Fruit fly (Drosophila melanogaster) whole organism, wandering third instar larva: Measurements from ENCODE around the gene CG6083.
A peak's percentile ranks its signal among the peaks of the same experiment; 100 is the strongest.

Experiments
- CG32264 ChIP-seq: fragments of 200-800 bp; sonication (Bioruptor generic); optimal IDR thresholded peaks from 2 replicates; lab custom pipeline; 2016; ENCODE audit warnings: missing biosample characterization, missing genetic modification characterization
- CG9705 ChIP-seq: fragments of 200-800 bp; sonication (Bioruptor generic); optimal IDR thresholded peaks from 2 replicates; lab custom pipeline; 2018; ENCODE audit warnings: missing biosample characterization, mild to moderate bottlenecking, missing genetic modification characterization
- CrebA ChIP-seq: fragments of 200-800 bp; sonication (Bioruptor generic); optimal IDR thresholded peaks from 2 replicates; lab custom pipeline; 2016; ENCODE audit warnings: missing biosample characterization, mild to moderate bottlenecking, missing genetic modification characterization, borderline replicate concordance
- Dfd ChIP-seq: fragments of >200 bp; optimal IDR thresholded peaks from 2 replicates; lab custom pipeline; 2017; ENCODE audit warnings: missing biosample characterization, missing genetic modification characterization
- Dif ChIP-seq: fragments of 200-275, 200-300 bp; sonication (Bioruptor generic); optimal IDR thresholded peaks from 2 replicates; lab custom pipeline; 2018; ENCODE audit warnings: missing biosample characterization, missing genetic modification characterization; ENCODE audit not compliant: partially characterized antibody
- GATAd ChIP-seq: sonication (Bioruptor generic); optimal IDR thresholded peaks from 2 replicates; lab custom pipeline; 2016; ENCODE audit warnings: missing biosample characterization, missing genetic modification characterization
- HLH106 ChIP-seq: fragments of 200-800 bp; optimal IDR thresholded peaks from 3 replicates; lab custom pipeline; 2019; ENCODE audit warnings: missing biosample characterization, mild to moderate bottlenecking, missing genetic modification characterization, moderate library complexity
- Hnf4 ChIP-seq: fragments of 200-800 bp; sonication (Bioruptor generic); optimal IDR thresholded peaks from 2 replicates; lab custom pipeline; 2016; ENCODE audit warnings: missing biosample characterization, mild to moderate bottlenecking, missing genetic modification characterization
- Jra ChIP-seq: sonication (Bioruptor generic); optimal IDR thresholded peaks from 2 replicates; lab custom pipeline; 2016; ENCODE audit warnings: missing biosample characterization, missing genetic modification characterization
- Mio ChIP-seq: sonication (Bioruptor generic); optimal IDR thresholded peaks from 2 replicates; lab custom pipeline; 2016; ENCODE audit warnings: missing biosample characterization, missing genetic modification characterization
- Myc ChIP-seq: fragments of >200 bp; optimal IDR thresholded peaks from 2 replicates; lab custom pipeline; 2017
- N ChIP-seq: fragments of >200 bp; optimal IDR thresholded peaks from 2 replicates; lab custom pipeline; 2018; ENCODE audit warnings: missing biosample characterization, missing external identifiers, missing genetic modification characterization
- OdsH ChIP-seq: fragments of 200-800 bp; sonication (Bioruptor generic); optimal IDR thresholded peaks from 2 replicates; lab custom pipeline; 2016; ENCODE audit warnings: missing biosample characterization, mild to moderate bottlenecking, missing genetic modification characterization
- Rel ChIP-seq, 2 experiments: fragments of 200-800 bp; sonication (Bioruptor generic) in 1 of 2; optimal IDR thresholded peaks; 2 replicates in 1 of 2; 3 replicates in 1 of 2; lab custom pipeline; 2016 to 2019; ENCODE audit warnings: mild to moderate bottlenecking in 2 of 2, missing biosample characterization in 2 of 2, missing genetic modification characterization in 2 of 2, moderate library complexity in 1 of 2
- Sp1 ChIP-seq: fragments of 200-800 bp; sonication (Bioruptor generic); optimal IDR thresholded peaks from 3 replicates; lab custom pipeline; 2019; ENCODE audit warnings: missing biosample characterization, mild to moderate bottlenecking, missing genetic modification characterization, moderate library complexity
- Vsx2 ChIP-seq: fragments of 200-300, 225-300 bp; sonication (Bioruptor generic); optimal IDR thresholded peaks from 2 replicates; lab custom pipeline; 2018; ENCODE audit warnings: missing biosample characterization, missing genetic modification characterization; ENCODE audit not compliant: partially characterized antibody
- br ChIP-seq: fragments of 200-800 bp; sonication (Bioruptor generic); optimal IDR thresholded peaks from 2 replicates; lab custom pipeline; 2016; ENCODE audit warnings: missing biosample characterization, missing genetic modification characterization
- brk ChIP-seq: fragments of 200-800 bp; sonication (Bioruptor generic); optimal IDR thresholded peaks from 2 replicates; lab custom pipeline; 2016; ENCODE audit warnings: missing biosample characterization, mild to moderate bottlenecking, missing genetic modification characterization
- dl ChIP-seq, 2 experiments: fragments of 175-275, 200-275 bp in 1 of 2; fragments of 200-275 bp in 1 of 2; sonication (Bioruptor generic); optimal IDR thresholded peaks; lab custom pipeline; 2018; ENCODE audit warnings: mild to moderate bottlenecking in 2 of 2, missing biosample characterization in 2 of 2, missing genetic modification characterization in 2 of 2, moderate library complexity in 2 of 2; ENCODE audit not compliant: partially characterized antibody in 2 of 2, insufficient read depth in 1 of 2
- dmrt93B ChIP-seq: fragments of 200-800 bp; sonication (Bioruptor generic); optimal IDR thresholded peaks from 2 replicates; lab custom pipeline; 2018; ENCODE audit warnings: missing biosample characterization, mild to moderate bottlenecking, missing genetic modification characterization
- dsf ChIP-seq: sonication (Bioruptor generic); optimal IDR thresholded peaks from 2 replicates; lab custom pipeline; 2016; ENCODE audit warnings: missing biosample characterization, missing genetic modification characterization, borderline replicate concordance
- ey ChIP-seq: fragments of 200-800 bp; sonication (Bioruptor generic); optimal IDR thresholded peaks from 2 replicates; lab custom pipeline; 2016; ENCODE audit warnings: missing biosample characterization, missing genetic modification characterization
- foxo ChIP-seq, 2 experiments: fragments of 200-800 bp; sonication (Bioruptor generic); optimal IDR thresholded peaks; 2 replicates in 1 of 2; 3 replicates in 1 of 2; lab custom pipeline; 2016 to 2017; ENCODE audit warnings: missing biosample characterization in 2 of 2, missing genetic modification characterization in 2 of 2
- fru ChIP-seq: fragments of 200-800 bp; sonication (Bioruptor generic); optimal IDR thresholded peaks from 3 replicates; lab custom pipeline; 2016; ENCODE audit warnings: missing biosample characterization, mild to moderate bottlenecking, missing genetic modification characterization
- h ChIP-seq: fragments of 200-800 bp; sonication (Bioruptor generic); optimal IDR thresholded peaks from 3 replicates; lab custom pipeline; 2016; ENCODE audit warnings: missing biosample characterization, mild to moderate bottlenecking, missing genetic modification characterization
- jim ChIP-seq: fragments of 175-275, 200-325 bp; sonication (Bioruptor generic); optimal IDR thresholded peaks from 2 replicates; lab custom pipeline; 2016; ENCODE audit warnings: missing biosample characterization, mild to moderate bottlenecking, missing genetic modification characterization
- pan ChIP-seq: fragments of >200 bp; optimal IDR thresholded peaks from 2 replicates; lab custom pipeline; 2017
- psq ChIP-seq: fragments of 200-800 bp; sonication (Bioruptor generic); optimal IDR thresholded peaks from 3 replicates; lab custom pipeline; 2017; ENCODE audit warnings: missing biosample characterization, mild to moderate bottlenecking, missing genetic modification characterization, moderate library complexity
- rgr ChIP-seq: fragments of 200-800 bp; sonication (Bioruptor generic); optimal IDR thresholded peaks from 3 replicates; lab custom pipeline; 2016; ENCODE audit warnings: missing biosample characterization, mild to moderate bottlenecking, missing genetic modification characterization
- sage ChIP-seq: fragments of 200-800 bp; sonication (Bioruptor generic); optimal IDR thresholded peaks from 2 replicates; lab custom pipeline; 2016; ENCODE audit warnings: missing biosample characterization, mild to moderate bottlenecking, missing genetic modification characterization
- sv ChIP-seq: fragments of 200-800 bp; sonication (Bioruptor generic); optimal IDR thresholded peaks from 3 replicates; lab custom pipeline; 2016; ENCODE audit warnings: missing biosample characterization, missing genetic modification characterization
- tai ChIP-seq: sonication (Bioruptor generic); optimal IDR thresholded peaks from 2 replicates; lab custom pipeline; 2016; ENCODE audit warnings: missing biosample characterization, missing genetic modification characterization
- usp ChIP-seq: fragments of >200 bp; optimal IDR thresholded peaks from 2 replicates; lab custom pipeline; 2017; ENCODE audit warnings: missing biosample characterization, missing genetic modification characterization
- woc ChIP-seq: sonication (Bioruptor generic); optimal IDR thresholded peaks from 2 replicates; lab custom pipeline; 2016; ENCODE audit warnings: missing biosample characterization, mild to moderate bottlenecking, missing genetic modification characterization

CG6083 gene

DNA sequence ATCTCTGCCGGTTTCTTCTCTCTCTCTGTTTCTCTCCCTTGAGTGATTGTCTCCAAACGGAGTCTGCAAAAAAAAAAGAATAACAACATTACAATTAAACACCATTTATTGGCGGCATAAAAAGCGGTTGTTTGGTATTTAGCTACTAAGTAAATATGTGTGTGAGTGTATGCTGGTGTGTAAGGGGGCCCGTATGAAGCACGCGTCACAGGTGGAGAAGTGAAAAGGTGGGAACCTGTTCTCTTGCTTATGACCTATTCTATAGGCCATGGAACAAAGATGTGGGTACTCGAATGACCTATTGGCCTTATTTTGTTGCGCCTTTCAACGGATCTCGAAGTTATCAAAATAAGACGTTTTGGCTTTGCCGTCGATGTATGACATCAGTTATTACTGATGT is 37.3 kb downstream of the CG6083 start:
- TF ChIP-seq psq (GFP tag; lab: Kevin White, UChicago) (no peak), OdsH (no peak), Jra (GFP tag; lab: Kevin White, UChicago) (no peak), CG9705 (GFP tag; lab: Kevin White, UChicago) (no peak), usp (GFP tag; lab: Kevin White, UChicago) (no peak), Dfd (GFP tag; lab: Kevin White, UChicago) (no peak), rgr (GFP tag; lab: Kevin White, UChicago) (no peak), dsf (GFP tag; lab: Kevin White, UChicago) (no peak), jim (GFP tag; lab: Kevin White, UChicago) (no peak), N (GFP tag; lab: Kevin White, UChicago) (no peak), Dif (GFP tag; lab: Kevin White, UChicago) (no peak)

DNA sequence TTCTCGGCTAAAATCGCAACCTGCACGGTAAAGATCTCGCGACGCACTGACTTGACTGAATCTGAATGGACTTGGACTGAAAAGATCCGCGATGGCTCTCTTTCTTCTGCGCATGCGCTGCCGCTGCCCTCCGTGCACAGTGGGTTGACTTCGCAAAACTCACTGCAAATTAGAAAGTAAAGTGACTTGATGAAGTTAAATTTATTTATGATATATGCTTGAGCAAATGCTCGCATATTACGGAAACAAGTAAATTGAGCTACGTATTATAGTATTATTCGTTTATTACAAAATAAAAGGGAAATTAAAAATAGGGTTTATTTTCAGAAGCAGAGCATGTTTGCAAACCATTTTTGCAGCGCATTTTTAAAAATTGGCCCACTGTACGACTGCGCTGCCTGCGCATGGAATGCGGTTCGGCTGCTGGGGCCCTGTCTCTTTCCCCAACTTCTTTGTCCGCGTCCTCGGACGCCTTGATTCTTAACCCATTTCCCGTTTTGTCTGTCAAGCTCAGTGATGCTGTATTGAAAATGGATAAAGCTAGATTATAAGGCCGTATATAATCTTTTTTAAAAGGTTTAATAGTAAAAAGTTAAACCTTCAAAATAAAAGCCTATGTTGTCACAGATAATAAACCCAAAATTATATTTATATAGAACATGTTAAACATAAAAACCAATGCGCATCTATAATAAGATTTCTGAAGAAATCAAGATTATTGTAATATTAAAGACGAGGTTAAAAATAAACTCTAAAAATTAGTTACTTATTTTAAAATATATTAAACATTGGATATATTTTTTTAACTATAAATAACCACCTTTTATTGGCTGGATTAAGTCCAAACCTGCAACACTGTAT is 38.0 kb downstream of the CG6083 start, which contains the start of gene rt:
rt (minus strand) TSS at position 51 of the 861 bp plus-strand sequence.
- TF ChIP-seq psq (GFP tag; lab: Kevin White, UChicago) (peak; percentile 38), h (GFP tag; lab: Kevin White, UChicago) (peak; percentile 74), CrebA (GFP tag; lab: Kevin White, UChicago) (no peak), Dif (GFP tag; lab: Kevin White, UChicago) (no peak), fru (peak; percentile 74), dsf (GFP tag; lab: Kevin White, UChicago) (no peak), CG32264 (GFP tag; lab: Kevin White, UChicago) (no peak), GATAd (GFP tag; lab: Kevin White, UChicago) (no peak), usp (GFP tag; lab: Kevin White, UChicago) (no peak), sage (GFP tag; lab: Kevin White, UChicago) (peak; percentile 26), tai (GFP tag; lab: Kevin White, UChicago) (peak; percentile 61), Sp1 (GFP tag; lab: Kevin White, UChicago) (peak; percentile 75), foxo (GFP tag; optimal IDR thresholded peaks at IDR 0.05; lab: Kevin White, UChicago) (peak in 1 of 2 experiments; percentile 76), Vsx2 (GFP tag; lab: Kevin White, UChicago) (no peak), OdsH (peak; percentile 39), Rel (GFP tag; optimal IDR thresholded peaks at IDR 0.05; lab: Kevin White, UChicago) (no peak), Rel (tag; optimal IDR thresholded peaks at IDR 0.05; lab: Kevin White, UChicago) (peak; percentile 31), N (GFP tag; lab: Kevin White, UChicago) (no peak), HLH106 (tag; lab: Kevin White, UChicago) (peak; percentile 76), dmrt93B (peak; percentile 56), brk (no peak), Jra (GFP tag; lab: Kevin White, UChicago) (no peak), pan (lab: Kevin White, UChicago) (no peak), Dfd (GFP tag; lab: Kevin White, UChicago) (no peak), br (peak; percentile 68), Hnf4 (GFP tag; lab: Kevin White, UChicago) (peak; percentile 6), sv (GFP tag; lab: Kevin White, UChicago) (peak; percentile 15), woc (GFP tag; lab: Kevin White, UChicago) (peak; percentile 89), Myc (lab: Kevin White, UChicago) (peak; percentile 74), Mio (GFP tag; lab: Kevin White, UChicago) (no peak), rgr (GFP tag; lab: Kevin White, UChicago) (peak; percentile 68), CG9705 (GFP tag; lab: Kevin White, UChicago) (peak; percentile 62), dl (GFP tag; optimal IDR thresholded peaks at IDR 0.05; lab: Kevin White, UChicago; ENCODE audit: insufficient read depth in 1 of 2, partially characterized antibody in 2 of 2) (no peak), ey (GFP tag; lab: Kevin White, UChicago) (peak; percentile 70)
